Worm (Caenorhabditis elegans): ENCODE results near the gene F42G8.8.

- TF ChIP-seq nhr-28 (tag; optimal IDR thresholded peaks at IDR 0.05): no peak
- no peak for TF ChIP-seq Y105C5A.15 (GFP tag; IDR thresholded peaks at IDR 0.05)
- TF ChIP-seq Y5F2A.4 (GFP tag; optimal IDR thresholded peaks at IDR 0.05): no peak
- no peak for TF ChIP-seq zag-1 (tag; optimal IDR thresholded peaks at IDR 0.05)
- no peak for TF ChIP-seq nhr-42 (GFP tag; IDR thresholded peaks at IDR 0.05)
- no peak for TF ChIP-seq nhr-10 (tag; optimal IDR thresholded peaks at IDR 0.05)
- TF ChIP-seq nhr-76 (tag; optimal IDR thresholded peaks at IDR 0.05): no peak
- no peak for TF ChIP-seq egl-27 (tag; optimal IDR thresholded peaks at IDR 0.05)
- no peak for TF ChIP-seq daf-12 (tag; optimal IDR thresholded peaks at IDR 0.05)
Observed at ce11 chrIV:8115462-8115861, 3.4 kb upstream of the F42G8.8 start, which contains the start of gene irld-8.

All from whole organism, L4 larva.